Worm (Caenorhabditis elegans) whole organism, late embryonic: Measurements from ENCODE around the gene sdhd-1.

ENCODE experiments used
- F13H6.1 ChIP-seq: sonication (generic microtip); optimal IDR thresholded peaks from 2 replicates; lab custom pipeline; 2016; ENCODE audit warnings: missing genetic modification characterization, missing compliant biosample characterization
- ama-1 ChIP-seq: fragments of 150-350 bp; optimal IDR thresholded peaks from 2 replicates; lab custom pipeline; 2014
- ceh-30 ChIP-seq: fragments of 150-350 bp; optimal IDR thresholded peaks from 2 replicates; lab custom pipeline; 2014; ENCODE audit warnings: missing biosample characterization, missing genetic modification characterization
- dmd-4 ChIP-seq: sonication (generic microtip); optimal IDR thresholded peaks from 2 replicates; lab custom pipeline; 2016; ENCODE audit warnings: borderline replicate concordance, missing genetic modification characterization, missing compliant biosample characterization
- fax-1 ChIP-seq: sonication (generic microtip); optimal IDR thresholded peaks from 2 replicates; lab custom pipeline; 2016; ENCODE audit warnings: missing genotype, missing genetic modification characterization, missing compliant biosample characterization
- gmeb-2 ChIP-seq: sonication (generic microtip); optimal IDR thresholded peaks from 2 replicates; lab custom pipeline; 2016; ENCODE audit warnings: missing genetic modification characterization, inconsistent platforms, missing compliant biosample characterization
- hlh-6 ChIP-seq: sonication (generic microtip); optimal IDR thresholded peaks from 2 replicates; lab custom pipeline; 2016; ENCODE audit warnings: missing genotype, missing genetic modification characterization, missing compliant biosample characterization
- lin-11 ChIP-seq: fragments of 200-800 bp; sonication (Bioruptor generic); optimal IDR thresholded peaks from 2 replicates; lab custom pipeline; 2018; ENCODE audit warnings: mild to moderate bottlenecking, missing genetic modification characterization, missing compliant biosample characterization
- pha-2 ChIP-seq: sonication (generic microtip); optimal IDR thresholded peaks from 2 replicates; lab custom pipeline; 2017; ENCODE audit warnings: mild to moderate bottlenecking, missing genetic modification characterization, missing compliant biosample characterization
- pha-4 ChIP-seq: fragments of 150-350 bp; optimal IDR thresholded peaks from 2 replicates; lab custom pipeline; 2018; ENCODE audit warnings: missing biosample characterization, missing genetic modification reagents, missing genetic modification characterization
- pros-1 ChIP-seq: fragments of 150-350 bp; optimal IDR thresholded peaks from 2 replicates; lab custom pipeline; 2014; ENCODE audit warnings: missing biosample characterization, missing genetic modification reagents, missing genetic modification characterization
- tbx-2 ChIP-seq: sonication (generic microtip); optimal IDR thresholded peaks from 2 replicates; lab custom pipeline; 2016; ENCODE audit warnings: missing genetic modification characterization, missing compliant biosample characterization

DNA sequence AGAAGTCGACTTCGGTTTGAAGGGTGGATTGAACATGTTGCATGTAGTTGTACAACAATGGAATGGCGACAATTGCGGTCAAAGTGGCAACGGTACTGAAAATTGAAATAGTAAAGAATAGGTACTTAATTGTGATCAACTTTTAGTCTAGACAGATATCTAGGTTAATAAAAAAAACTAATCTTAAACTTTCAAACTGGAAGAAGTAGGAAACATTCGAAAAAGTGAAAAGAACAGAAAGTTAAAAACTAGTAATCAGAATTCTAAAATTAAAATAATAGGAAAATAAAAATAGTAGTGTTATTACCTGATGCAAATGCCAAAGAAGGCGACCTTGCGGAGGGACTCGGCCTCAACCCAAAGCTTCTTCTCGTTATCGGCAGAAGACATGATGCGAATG is 33.3 kb downstream of the sdhd-1 start:
- TF ChIP-seq pha-2 (tag; lab: Kevin White, UChicago) (no peak), pha-4 (tag; lab: Kevin White, UChicago) (no peak), lin-11 (no peak), tbx-2 (tag; lab: Kevin White, UChicago) (no peak), ama-1 (lab: Kevin White, UChicago) (no peak), dmd-4 (tag; lab: Kevin White, UChicago) (no peak), hlh-6 (tag; lab: Kevin White, UChicago) (no peak), fax-1 (tag; lab: Kevin White, UChicago) (no peak), pros-1 (tag; lab: Kevin White, UChicago) (no peak), F13H6.1 (tag; lab: Kevin White, UChicago) (no peak), ceh-30 (tag; lab: Kevin White, UChicago) (no peak), gmeb-2 (tag; lab: Kevin White, UChicago) (no peak)
